Worm (Caenorhabditis elegans) whole organism, L4 larva: Measurements from ENCODE around the gene Y43F8C.11.

Experiments
- D1046.2 ChIP-seq: fragments of 200-800 bp; sonication (Bioruptor generic); IDR thresholded peaks from 2 replicates; pipeline ENCODE4 v1.3.6; 2022; ENCODE audit warnings: missing genetic modification characterization, missing compliant biosample characterization
- F44E2.7 ChIP-seq: fragments of 200-800 bp; sonication (Bioruptor generic); IDR thresholded peaks from 2 replicates; pipeline ENCODE4 v2.1.2; 2022; ENCODE audit warnings: missing genetic modification characterization, missing compliant biosample characterization
- R02D3.7 ChIP-seq: fragments of 150-350 bp; sonication (generic microtip); optimal IDR thresholded peaks from 3 replicates; lab custom pipeline; 2014; ENCODE audit warnings: missing biosample characterization, missing genetic modification characterization
- Y105C5A.15 ChIP-seq: fragments of 200-800 bp; sonication (Bioruptor generic); IDR thresholded peaks from 2 replicates; pipeline ENCODE4 v1.3.6; 2022; ENCODE audit warnings: missing genetic modification characterization, missing compliant biosample characterization
- Y75B8A.6 ChIP-seq: fragments of 200-800 bp; sonication (Bioruptor generic); IDR thresholded peaks from 2 replicates; pipeline ENCODE4 v1.3.6; 2022; ENCODE audit warnings: missing genetic modification reagents, missing genetic modification characterization, missing compliant biosample characterization
- ZK546.5 ChIP-seq, 2 experiments: sonication (generic microtip); optimal IDR thresholded peaks; 2 replicates each; lab custom pipeline; 2017; ENCODE audit warnings: missing biosample characterization in 2 of 2, missing genetic modification characterization in 2 of 2
- aha-1 ChIP-seq: fragments of 150-350 bp; peaks from one replicate; lab custom pipeline; 2014; ENCODE audit warnings: missing biosample characterization, missing genetic modification characterization
- ceh-20 ChIP-seq: fragments of 200-800 bp; sonication (Bioruptor generic); IDR thresholded peaks from 2 replicates; pipeline ENCODE4 v1.3.6; 2022; ENCODE audit warnings: missing genetic modification reagents, missing genetic modification characterization, missing compliant biosample characterization
- ceh-28 ChIP-seq: fragments of 150-350 bp; optimal IDR thresholded peaks from 2 replicates; lab custom pipeline; 2014; ENCODE audit warnings: missing biosample characterization, missing genetic modification reagents, missing genetic modification characterization
- ceh-32 ChIP-seq: sonication (generic microtip); optimal IDR thresholded peaks from 2 replicates; lab custom pipeline; 2016; ENCODE audit warnings: mild to moderate bottlenecking, missing genetic modification characterization, missing compliant biosample characterization; ENCODE audit not compliant: poor library complexity
- ceh-44 ChIP-seq: fragments of 200-800 bp; sonication (Bioruptor generic); IDR thresholded peaks from 2 replicates; pipeline ENCODE4 v1.3.6; 2022; ENCODE audit warnings: missing genetic modification reagents, missing genetic modification characterization, missing compliant biosample characterization
- ceh-62 ChIP-seq: sonication (generic microtip); optimal IDR thresholded peaks from 2 replicates; lab custom pipeline; 2017; ENCODE audit warnings: missing biosample characterization, missing genetic modification characterization
- ces-1 ChIP-seq: fragments of 150-350 bp; sonication (generic microtip); optimal IDR thresholded peaks from 4 replicates; lab custom pipeline; 2014; ENCODE audit warnings: missing biosample characterization, missing genetic modification reagents, missing genetic modification characterization
- daf-19 ChIP-seq: fragments of 200-800 bp; sonication (Bioruptor generic); conservative IDR thresholded peaks from 2 replicates; pipeline ENCODE4 v1.3.6; 2022; ENCODE audit warnings: missing genetic modification characterization, missing compliant biosample characterization
- daf-8 ChIP-seq: fragments of 200-800 bp; sonication (Bioruptor generic); IDR thresholded peaks from 2 replicates; pipeline ENCODE4 v1.3.6; 2022; ENCODE audit warnings: missing genetic modification characterization, missing compliant biosample characterization
- dmd-8 ChIP-seq: fragments of 200-800 bp; sonication (Bioruptor generic); IDR thresholded peaks from 2 replicates; pipeline ENCODE4 v1.3.6; 2022; ENCODE audit warnings: missing genetic modification characterization, missing compliant biosample characterization
- dmd-9 ChIP-seq: fragments of 200-800 bp; sonication (Bioruptor generic); IDR thresholded peaks from 2 replicates; pipeline ENCODE4 v1.3.6; 2022; ENCODE audit warnings: missing genetic modification reagents, missing genetic modification characterization, missing compliant biosample characterization
- dpl-1 ChIP-seq: fragments of 150-350 bp; optimal IDR thresholded peaks from 2 replicates; lab custom pipeline; 2014; ENCODE audit warnings: missing biosample characterization, missing genetic modification reagents, missing genetic modification characterization
- egl-27 ChIP-seq: sonication (generic microtip); optimal IDR thresholded peaks from 3 replicates; lab custom pipeline; 2017; ENCODE audit warnings: missing biosample characterization, missing genetic modification reagents, missing genetic modification characterization
- hif-1 ChIP-seq, 2 experiments: sonication (generic microtip); optimal IDR thresholded peaks; 2 replicates each; lab custom pipeline; 2016 to 2017; ENCODE audit warnings: missing compliant biosample characterization in 2 of 2, missing genetic modification characterization in 2 of 2, missing genetic modification reagents in 2 of 2, missing genotype in 2 of 2, mild to moderate bottlenecking in 1 of 2
- hmg-1.1 ChIP-seq: fragments of 200-800 bp; sonication (Bioruptor generic); IDR thresholded peaks from 2 replicates; pipeline ENCODE4 v1.3.6; 2022; ENCODE audit warnings: missing genetic modification reagents, missing genetic modification characterization, missing compliant biosample characterization
- lin-1 ChIP-seq: fragments of 200-800 bp; sonication (Bioruptor generic); IDR thresholded peaks from 2 replicates; pipeline ENCODE4 v1.3.6; 2022; ENCODE audit warnings: missing genetic modification reagents, missing genetic modification characterization, missing compliant biosample characterization
- lin-13 ChIP-seq: fragments of 150-350 bp; optimal IDR thresholded peaks from 2 replicates; lab custom pipeline; 2014; ENCODE audit warnings: missing biosample characterization, missing genetic modification reagents, missing genetic modification characterization
- lin-15B ChIP-seq: fragments of 150-350 bp; sonication (generic microtip); optimal IDR thresholded peaks from 3 replicates; lab custom pipeline; 2014; ENCODE audit warnings: missing biosample characterization, missing genetic modification characterization
- lin-29 ChIP-seq: fragments of 200-800 bp; sonication (Bioruptor generic); IDR thresholded peaks from 2 replicates; pipeline ENCODE4 v1.3.6; 2022; ENCODE audit warnings: missing genetic modification reagents, missing genetic modification characterization, missing compliant biosample characterization
- lir-3 ChIP-seq: sonication (generic microtip); optimal IDR thresholded peaks from 2 replicates; lab custom pipeline; 2016; ENCODE audit warnings: mild to moderate bottlenecking, missing genetic modification characterization, missing compliant biosample characterization
- mdl-1 ChIP-seq, 2 experiments: fragments of 150-350 bp in 1 of 2; sonication (generic microtip) in 1 of 2; optimal IDR thresholded peaks; 2 replicates each; lab custom pipeline; 2014 to 2017; ENCODE audit warnings: missing biosample characterization in 2 of 2, missing genetic modification characterization in 2 of 2
- mep-1 ChIP-seq: fragments of 150-350 bp; sonication (generic microtip); optimal IDR thresholded peaks from 3 replicates; lab custom pipeline; 2014; ENCODE audit warnings: missing biosample characterization, missing genetic modification characterization
- mxl-2 ChIP-seq: fragments of 200-800 bp; sonication (Bioruptor generic); conservative IDR thresholded peaks from 2 replicates; pipeline ENCODE4 v1.3.6; 2022; ENCODE audit warnings: missing genetic modification reagents, missing genetic modification characterization, missing compliant biosample characterization
- nhr-10 ChIP-seq: fragments of 150-350 bp; optimal IDR thresholded peaks from 2 replicates; lab custom pipeline; 2014; ENCODE audit warnings: missing biosample characterization, missing genetic modification characterization
- nhr-102 ChIP-seq: sonication (generic microtip); optimal IDR thresholded peaks from 2 replicates; lab custom pipeline; 2016; ENCODE audit warnings: mild to moderate bottlenecking, missing genetic modification characterization, moderate library complexity, missing compliant biosample characterization
- nhr-111 ChIP-seq: fragments of 200-800 bp; sonication (Bioruptor generic); optimal IDR thresholded peaks from 2 replicates; lab custom pipeline; 2018; ENCODE audit warnings: mild to moderate bottlenecking, missing genetic modification characterization, missing compliant biosample characterization
- nhr-25 ChIP-seq: sonication (generic microtip); optimal IDR thresholded peaks from 2 replicates; lab custom pipeline; 2017; ENCODE audit warnings: missing genetic modification characterization, mild to moderate bottlenecking, missing compliant biosample characterization, antibody characterized with exemption, moderate library complexity, borderline replicate concordance; ENCODE audit not compliant: insufficient read depth
- nhr-28 ChIP-seq: fragments of 150-350 bp; optimal IDR thresholded peaks from 2 replicates; lab custom pipeline; 2014; ENCODE audit warnings: missing biosample characterization, missing genetic modification characterization
- nhr-6 ChIP-seq: fragments of 150-350 bp; optimal IDR thresholded peaks from 2 replicates; lab custom pipeline; 2014; ENCODE audit warnings: missing biosample characterization, missing genetic modification characterization
- nhr-76 ChIP-seq: fragments of 150-350 bp; optimal IDR thresholded peaks from 2 replicates; lab custom pipeline; 2014; ENCODE audit warnings: missing biosample characterization, missing genetic modification characterization
- nhr-77 ChIP-seq: fragments of 150-350 bp; optimal IDR thresholded peaks from 2 replicates; lab custom pipeline; 2014; ENCODE audit warnings: missing biosample characterization, missing genetic modification characterization
- php-3 ChIP-seq: fragments of 200-800 bp; sonication (Bioruptor generic); IDR thresholded peaks from 2 replicates; pipeline ENCODE4 v1.3.6; 2022; ENCODE audit warnings: missing genetic modification reagents, missing genetic modification characterization, missing compliant biosample characterization
- rbr-2 ChIP-seq: sonication (generic microtip); optimal IDR thresholded peaks from 2 replicates; lab custom pipeline; 2016; ENCODE audit warnings: missing genotype, missing genetic modification characterization, missing compliant biosample characterization
- sdz-12 ChIP-seq: fragments of 200-800 bp; sonication (Bioruptor generic); optimal IDR thresholded peaks from 2 replicates; lab custom pipeline; 2018; ENCODE audit warnings: mild to moderate bottlenecking, missing genetic modification characterization, missing compliant biosample characterization
- set-16 ChIP-seq: fragments of 200-800 bp; sonication (Bioruptor generic); IDR thresholded peaks from 2 replicates; pipeline ENCODE4 v1.3.6; 2022; ENCODE audit warnings: missing genetic modification reagents, missing genetic modification characterization, missing compliant biosample characterization
- spr-1 ChIP-seq: sonication (generic microtip); optimal IDR thresholded peaks from 2 replicates; lab custom pipeline; 2016; ENCODE audit warnings: mild to moderate bottlenecking, missing genetic modification characterization, missing compliant biosample characterization
- spr-3 ChIP-seq: fragments of 200-800 bp; sonication (Bioruptor generic); optimal IDR thresholded peaks from 2 replicates; lab custom pipeline; 2018; ENCODE audit warnings: mild to moderate bottlenecking, missing genetic modification characterization, missing compliant biosample characterization
- unc-62 ChIP-seq, 3 experiments: fragments of 150-350 bp in 1 of 3; sonication (generic microtip); optimal IDR thresholded peaks in 2 of 3; peaks in 1 of 3; 1 replicate in 1 of 3; 2 replicates in 2 of 3; lab custom pipeline; 2014 to 2017; ENCODE audit warnings: missing biosample characterization in 3 of 3, missing genetic modification characterization in 3 of 3, missing genetic modification reagents in 3 of 3, missing genotype in 1 of 3
- vab-7 ChIP-seq: fragments of 200-800 bp; sonication (Bioruptor generic); IDR thresholded peaks from 2 replicates; pipeline ENCODE4 v1.3.6; 2022; ENCODE audit warnings: missing genetic modification reagents, missing genetic modification characterization, missing compliant biosample characterization
- zfp-3 ChIP-seq: fragments of 200-800 bp; sonication (Bioruptor generic); conservative IDR thresholded peaks from 2 replicates; pipeline ENCODE4 v1.3.6; 2022; ENCODE audit warnings: missing genetic modification reagents, missing genetic modification characterization, missing compliant biosample characterization
- zip-11 ChIP-seq: fragments of 200-800 bp; sonication (Bioruptor generic); IDR thresholded peaks from 2 replicates; pipeline ENCODE4 v1.3.6; 2022; ENCODE audit warnings: missing genetic modification characterization, missing compliant biosample characterization

Y43F8C.11 gene

DNA sequence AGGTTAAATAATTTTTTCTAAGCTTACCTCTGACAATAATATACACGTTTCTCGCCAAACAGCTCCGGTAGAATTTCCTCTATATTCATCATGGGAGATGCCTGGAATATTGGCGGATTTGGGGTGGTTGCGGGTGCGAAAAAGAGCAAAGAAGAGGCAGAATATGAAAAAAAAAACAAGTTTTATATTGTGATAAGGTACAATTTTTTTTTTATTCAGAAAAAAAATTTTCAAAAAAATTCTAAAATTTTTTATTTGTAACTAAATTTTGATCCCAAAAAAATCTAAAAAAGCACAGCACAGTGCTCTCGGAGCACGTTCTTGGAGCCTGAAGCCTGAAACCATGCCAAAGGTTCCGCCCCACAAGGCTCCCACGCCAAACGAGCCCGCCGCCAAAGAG is 14.9 kb upstream of the Y43F8C.11 start, which contains the start of gene dmd-3:
Gene dmd-3 (minus strand): TSS at position 101 of the 400 bp plus-strand sequence.
- TF ChIP-seq ces-1: no peak
- no peak for TF ChIP-seq mep-1 (tag; lab: Kevin White, UChicago)
- no peak for TF ChIP-seq ceh-44 (GFP tag; lab: Robert Waterston, UW)
- no peak for TF ChIP-seq lin-1 (GFP tag; lab: Robert Waterston, UW)
- peak; percentile 63 for TF ChIP-seq aha-1 (tag; lab: Kevin White, UChicago)
- no peak for TF ChIP-seq zfp-3
- no peak for TF ChIP-seq set-16 (GFP tag; lab: Robert Waterston, UW)

DNA sequence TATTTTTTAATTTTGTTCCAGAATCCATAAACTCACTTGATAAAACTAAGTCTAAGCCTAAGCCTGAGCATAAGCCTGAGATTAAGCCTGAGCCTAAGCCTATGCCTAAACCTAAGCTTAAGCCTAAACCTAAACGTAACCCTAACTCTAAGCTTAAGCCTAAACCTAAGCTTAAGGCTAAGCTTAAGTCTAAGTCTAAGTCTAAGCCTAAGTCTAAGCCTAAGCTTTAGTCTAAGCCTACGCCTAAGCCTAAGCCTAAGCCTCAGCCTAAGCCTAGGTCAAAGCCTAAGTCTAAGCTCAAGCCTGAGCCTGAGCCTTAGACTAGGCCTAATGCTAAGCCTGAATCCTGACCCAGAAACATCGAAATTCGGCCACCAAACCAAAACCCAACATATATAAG is 5.5 kb upstream of the Y43F8C.11 start:
- no peak for TF ChIP-seq ceh-62 (tag; lab: Kevin White, UChicago)
- no peak for TF ChIP-seq php-3 (GFP tag; lab: Robert Waterston, UW)
- no peak for TF ChIP-seq Y75B8A.6 (GFP tag; lab: Robert Waterston, UW)
- TF ChIP-seq lin-13 (GFP tag; lab: Kevin White, UChicago): no peak
- no peak for TF ChIP-seq ceh-28 (tag; lab: Kevin White, UChicago)

DNA sequence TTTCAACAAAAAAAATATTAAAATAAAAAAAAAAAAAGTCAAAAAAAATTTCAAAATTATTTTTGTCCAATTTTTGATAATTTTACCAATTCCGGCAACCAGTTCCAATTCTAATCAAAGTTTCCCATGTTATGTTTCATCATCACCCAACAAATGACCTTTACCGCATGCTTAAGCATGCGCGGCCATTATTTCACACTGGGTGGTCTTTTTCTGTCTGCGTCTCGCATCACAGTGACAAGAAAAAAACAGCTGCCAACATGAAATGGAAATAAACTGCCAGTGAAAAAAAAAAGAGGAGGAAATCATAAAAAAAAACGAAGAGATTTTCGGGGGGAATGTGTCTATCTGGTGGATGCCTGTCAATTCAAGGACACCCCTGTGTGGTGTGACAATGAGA is 3.8 kb upstream of the Y43F8C.11 start:
- no peak for TF ChIP-seq nhr-111 (GFP tag; lab: Kevin White, UChicago)
- TF ChIP-seq R02D3.7 (tag; lab: Kevin White, UChicago): no peak
- TF ChIP-seq spr-1 (tag; lab: Kevin White, UChicago): no peak
- TF ChIP-seq nhr-102: no peak
- no peak for TF ChIP-seq lin-13 (GFP tag; lab: Kevin White, UChicago)
- TF ChIP-seq hmg-1.1 (GFP tag; lab: Robert Waterston, UW): no peak
- no peak for TF ChIP-seq dmd-8 (GFP tag; lab: Robert Waterston, UW)
- peak; percentile 31 for TF ChIP-seq aha-1 (tag; lab: Kevin White, UChicago)
- TF ChIP-seq daf-8 (GFP tag; lab: Robert Waterston, UW): no peak
- no peak for TF ChIP-seq nhr-76
- no peak for TF ChIP-seq egl-27 (tag; lab: Kevin White, UChicago)
- TF ChIP-seq dmd-9: no peak
- no peak for TF ChIP-seq nhr-10 (tag; lab: Kevin White, UChicago)
- peak; percentile 62; the same call in 1 of the 2 replicates for TF ChIP-seq lin-29 (GFP tag; lab: Robert Waterston, UW)
- TF ChIP-seq ceh-32: no peak
- no peak for TF ChIP-seq lir-3 (tag; lab: Kevin White, UChicago)
- TF ChIP-seq rbr-2 (tag; lab: Kevin White, UChicago): no peak
- TF ChIP-seq Y105C5A.15 (GFP tag; lab: Robert Waterston, UW): no peak
- TF ChIP-seq hif-1 (tag; optimal IDR thresholded peaks at IDR 0.05; lab: Kevin White, UChicago): no peak
- no peak for TF ChIP-seq vab-7
- TF ChIP-seq F44E2.7 (GFP tag; lab: Robert Waterston, UW): no peak
- no peak for TF ChIP-seq ZK546.5 (tag; optimal IDR thresholded peaks at IDR 0.05; lab: Kevin White, UChicago)
- no peak for TF ChIP-seq zip-11
- peak; percentile 12 for TF ChIP-seq nhr-25 (tag; lab: Kevin White, UChicago)
- TF ChIP-seq set-16 (GFP tag; lab: Robert Waterston, UW): no peak
- TF ChIP-seq lin-1 (GFP tag; lab: Robert Waterston, UW): no peak
- no peak for TF ChIP-seq sdz-12 (GFP tag; lab: Kevin White, UChicago)
- TF ChIP-seq D1046.2 (GFP tag; lab: Robert Waterston, UW): no peak
- no peak for TF ChIP-seq lin-15B (tag; lab: Kevin White, UChicago)
- TF ChIP-seq nhr-77 (tag; lab: Kevin White, UChicago): no peak
- peak; percentile 49 for TF ChIP-seq nhr-28 (tag; lab: Kevin White, UChicago)
- TF ChIP-seq nhr-6: peak; percentile 5
- no peak for TF ChIP-seq daf-19 (GFP tag; lab: Robert Waterston, UW)
- TF ChIP-seq mdl-1 (tag; optimal IDR thresholded peaks at IDR 0.05; lab: Kevin White, UChicago): peak in 1 of 2 experiments; percentile 60
- no peak for TF ChIP-seq ceh-44 (GFP tag; lab: Robert Waterston, UW)
- no peak for TF ChIP-seq spr-3
- no peak for TF ChIP-seq ces-1
- TF ChIP-seq unc-62 (GFP tag; optimal IDR thresholded peaks at IDR 0.05 in 1 of 2; lab: Kevin White, UChicago): peak in 1 of 2 experiments; percentile 77
- TF ChIP-seq unc-62 (tag; optimal IDR thresholded peaks at IDR 0.05; lab: Kevin White, UChicago): no peak
- no peak for TF ChIP-seq dpl-1 (GFP tag; lab: Kevin White, UChicago)
- TF ChIP-seq ceh-20: no peak
- no peak for TF ChIP-seq mxl-2 (GFP tag; lab: Robert Waterston, UW)
